Fruit fly (Drosophila melanogaster) whole organism, adult: ENCODE results near the gene Nct.
A peak's percentile ranks its signal among the peaks of the same experiment; 100 is the strongest.

Experiments used
- CG11617 ChIP-seq: fragments of 200-800 bp; sonication (Bioruptor generic); optimal IDR thresholded peaks from 2 replicates; lab custom pipeline; 2017; ENCODE audit warnings: mild to moderate bottlenecking, missing biosample characterization, missing genetic modification reagents, missing genetic modification characterization
- CG12768 ChIP-seq: fragments of 200-800 bp; sonication (Bioruptor generic); optimal IDR thresholded peaks from 2 replicates; lab custom pipeline; 2017; ENCODE audit warnings: missing biosample characterization, missing genetic modification characterization, mild to moderate bottlenecking, moderate library complexity, missing genetic modification reagents
- CG14711 ChIP-seq: fragments of 200-800 bp; sonication (Bioruptor generic); optimal IDR thresholded peaks from 2 replicates; lab custom pipeline; 2018; ENCODE audit warnings: missing biosample characterization, mild to moderate bottlenecking, missing genetic modification characterization, moderate library complexity
- CG1620 ChIP-seq: fragments of 200-800 bp; sonication (Bioruptor generic); optimal IDR thresholded peaks from 2 replicates; lab custom pipeline; 2016; ENCODE audit warnings: missing biosample characterization, missing genetic modification characterization
- CG33017 ChIP-seq: fragments of 200-800 bp; sonication (Bioruptor generic); optimal IDR thresholded peaks from 2 replicates; lab custom pipeline; 2018; ENCODE audit warnings: missing biosample characterization, mild to moderate bottlenecking, missing genetic modification characterization, moderate library complexity
- CG5204 ChIP-seq: fragments of 200-800 bp; sonication (Bioruptor generic); optimal IDR thresholded peaks from 2 replicates; lab custom pipeline; 2016; ENCODE audit warnings: missing biosample characterization, missing genetic modification characterization
- CG7045 ChIP-seq: fragments of 200-800 bp; sonication (Bioruptor generic); optimal IDR thresholded peaks from 2 replicates; lab custom pipeline; 2017; ENCODE audit warnings: missing biosample characterization, mild to moderate bottlenecking, missing genetic modification characterization
- CG7101 ChIP-seq: fragments of 200-800 bp; sonication (Bioruptor generic); optimal IDR thresholded peaks from 2 replicates; lab custom pipeline; 2018; ENCODE audit warnings: missing biosample characterization, mild to moderate bottlenecking, missing genetic modification characterization, moderate library complexity
- Clk ChIP-seq: fragments of 200-800 bp; sonication (Bioruptor generic); optimal IDR thresholded peaks from 2 replicates; lab custom pipeline; 2017; ENCODE audit warnings: missing biosample characterization, missing genetic modification characterization
- Crg-1 ChIP-seq: fragments of 200-800 bp; sonication (Bioruptor generic); optimal IDR thresholded peaks from 2 replicates; lab custom pipeline; 2016; ENCODE audit warnings: missing biosample characterization, missing genetic modification characterization
- Hr96 ChIP-seq: fragments of 200-800 bp; sonication (Bioruptor generic); optimal IDR thresholded peaks from 2 replicates; lab custom pipeline; 2016; ENCODE audit warnings: missing biosample characterization, missing genetic modification characterization
- Mnt ChIP-seq: fragments of 200-800 bp; sonication (Bioruptor generic); optimal IDR thresholded peaks from 2 replicates; lab custom pipeline; 2016; ENCODE audit warnings: missing biosample characterization, mild to moderate bottlenecking, missing genetic modification characterization
- bab1 ChIP-seq: fragments of 200-800 bp; sonication (Bioruptor generic); optimal IDR thresholded peaks from 3 replicates; lab custom pipeline; 2019; ENCODE audit warnings: missing biosample characterization, mild to moderate bottlenecking, missing genetic modification characterization, moderate library complexity
- cic ChIP-seq: fragments of 200-800 bp; sonication (Bioruptor generic); optimal IDR thresholded peaks from 2 replicates; lab custom pipeline; 2017; ENCODE audit warnings: missing biosample characterization, mild to moderate bottlenecking, missing genetic modification characterization, moderate library complexity
- cnc ChIP-seq, 2 experiments: fragments of >200 bp; optimal IDR thresholded peaks; 2 replicates each; lab custom pipeline; 2017
- kay ChIP-seq: fragments of 200-800 bp; sonication (Bioruptor generic); peaks from one replicate; lab custom pipeline; 2016; ENCODE audit warnings: missing biosample characterization, missing genetic modification characterization, borderline replicate concordance
- ovo ChIP-seq: fragments of 200-800 bp; sonication (Bioruptor generic); optimal IDR thresholded peaks from 2 replicates; lab custom pipeline; 2016; ENCODE audit warnings: missing biosample characterization, missing genetic modification characterization
- pad ChIP-seq: fragments of 200-800 bp; sonication (Bioruptor generic); optimal IDR thresholded peaks from 3 replicates; lab custom pipeline; 2017; ENCODE audit warnings: missing biosample characterization, missing genetic modification characterization, mild to moderate bottlenecking, moderate library complexity, missing genetic modification reagents
- tj ChIP-seq: fragments of 200-800 bp; sonication (Bioruptor generic); optimal IDR thresholded peaks from 3 replicates; lab custom pipeline; 2017; ENCODE audit warnings: missing biosample characterization, mild to moderate bottlenecking, missing genetic modification characterization, moderate library complexity
- toe ChIP-seq: fragments of 200-800 bp; sonication (Bioruptor generic); optimal IDR thresholded peaks from 2 replicates; lab custom pipeline; 2016; ENCODE audit warnings: missing biosample characterization, missing genetic modification characterization

The Nct gene

DNA sequence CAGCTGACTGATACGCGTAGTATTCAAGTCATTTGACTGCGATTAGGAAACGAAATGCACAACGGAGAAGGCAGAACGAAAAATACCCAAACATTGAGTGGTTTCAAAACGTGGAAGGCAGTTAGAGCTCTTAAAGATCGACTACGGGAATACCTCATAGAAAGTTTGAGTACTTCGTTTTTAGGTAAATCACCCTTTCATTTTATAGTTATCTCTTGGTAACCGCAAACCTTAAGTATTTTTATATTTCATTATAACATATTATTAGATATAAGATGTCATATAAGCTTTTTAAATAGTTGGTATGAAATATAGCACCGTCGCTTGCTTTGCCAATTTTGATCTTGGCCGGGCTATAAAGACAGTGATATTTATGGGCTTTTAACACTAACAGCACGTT is 6.3 kb upstream of the Nct start:
- no peak for TF ChIP-seq CG1620 (GFP tag; lab: Kevin White, UChicago)
- no peak for TF ChIP-seq Crg-1 (GFP tag; lab: Kevin White, UChicago)
- no peak for TF ChIP-seq Mnt (GFP tag; lab: Kevin White, UChicago)
- TF ChIP-seq CG7045 (GFP tag; lab: Kevin White, UChicago), result no peak
- TF ChIP-seq ovo, result no peak
- TF ChIP-seq Hr96, result no peak
- TF ChIP-seq pad (GFP tag; lab: Kevin White, UChicago), result no peak
- no peak for TF ChIP-seq cic (GFP tag; lab: Kevin White, UChicago)
- no peak for TF ChIP-seq cnc (optimal IDR thresholded peaks at IDR 0.05; lab: Kevin White, UChicago)
- no peak for TF ChIP-seq CG33017 (tag; lab: Kevin White, UChicago)
- TF ChIP-seq bab1 (GFP tag; lab: Kevin White, UChicago), result no peak
- no peak for TF ChIP-seq CG12768
- TF ChIP-seq tj (GFP tag; lab: Kevin White, UChicago), result no peak
- no peak for TF ChIP-seq kay (GFP tag; lab: Kevin White, UChicago)
- TF ChIP-seq Clk (GFP tag; lab: Kevin White, UChicago), result no peak
- no peak for TF ChIP-seq CG5204 (GFP tag; lab: Kevin White, UChicago)
- TF ChIP-seq toe, result no peak
- TF ChIP-seq CG11617 (GFP tag; lab: Kevin White, UChicago), result no peak

DNA sequence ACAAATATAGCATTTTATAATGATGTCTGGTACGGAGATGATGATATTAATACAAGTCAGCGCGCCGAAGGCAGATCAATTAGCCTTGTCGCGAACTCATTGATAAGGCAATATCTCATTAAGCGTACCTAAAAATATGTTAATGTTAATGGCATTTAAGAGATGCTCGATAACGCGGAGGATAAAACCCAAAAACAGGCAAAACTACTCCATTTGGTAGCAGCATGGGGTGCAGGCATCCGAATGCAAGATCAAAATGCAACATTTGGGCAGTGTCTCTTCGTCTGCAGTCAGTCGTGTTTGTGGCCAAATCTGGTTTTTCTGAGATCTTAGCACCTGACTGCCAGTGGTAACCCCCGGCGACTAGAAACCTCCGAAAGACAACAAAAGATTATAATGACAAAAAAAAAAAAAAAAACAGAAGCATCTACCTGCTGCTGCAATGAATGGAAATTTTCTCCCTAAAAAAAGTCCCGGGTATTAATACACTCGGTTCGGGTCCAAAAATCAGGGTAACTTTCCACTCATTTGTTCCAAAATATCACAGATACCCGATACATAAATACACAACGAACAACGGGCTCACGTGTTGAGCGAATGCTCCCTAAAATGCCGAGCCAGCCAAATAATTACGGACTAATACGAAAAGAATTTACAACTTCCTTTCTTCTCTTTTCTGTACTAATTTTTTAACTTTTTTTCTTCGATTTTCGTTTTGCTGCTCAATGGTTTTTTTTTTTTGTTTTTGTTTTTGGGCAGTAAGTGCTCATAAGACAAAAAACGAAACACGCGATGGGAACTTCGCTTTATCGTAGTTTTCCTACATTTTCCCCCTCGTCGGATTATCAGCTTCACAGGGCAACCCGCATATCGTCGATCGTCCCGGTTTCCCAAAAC is 5.2 kb upstream of the Nct start:
- peak; percentile 84 for TF ChIP-seq tj (GFP tag; lab: Kevin White, UChicago)
- TF ChIP-seq Hr96, result no peak

DNA sequence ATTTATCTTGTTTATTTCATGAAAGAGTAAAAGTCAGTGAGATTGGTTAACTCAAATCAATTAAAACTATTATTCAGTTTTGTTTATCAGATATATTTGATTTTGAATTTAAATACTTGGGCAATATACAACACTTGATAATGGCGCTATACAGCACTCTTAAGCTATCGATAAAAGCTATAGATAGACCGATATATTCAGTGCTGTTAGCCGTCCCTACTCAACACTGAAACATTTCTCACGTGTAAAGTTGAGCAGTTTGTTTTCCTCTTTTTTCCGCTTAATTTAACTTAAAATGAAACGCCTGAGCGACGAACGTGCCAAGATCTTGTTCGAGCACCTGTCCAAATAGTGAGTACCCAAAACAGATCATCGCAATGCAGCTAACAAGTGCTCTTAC is 981 bp upstream of the Nct start, which contains the start of gene CG7006:
CG7006 (plus strand) TSS at position 208 of the 400 bp plus-strand sequence.
- TF ChIP-seq CG11617 (GFP tag; lab: Kevin White, UChicago) (peak; percentile 41), CG12768 (peak; percentile 79), bab1 (GFP tag; lab: Kevin White, UChicago) (peak; percentile 75), Clk (GFP tag; lab: Kevin White, UChicago) (peak; percentile 67), CG5204 (GFP tag; lab: Kevin White, UChicago) (peak; percentile 77), kay (GFP tag; lab: Kevin White, UChicago) (no peak), CG33017 (tag; lab: Kevin White, UChicago) (peak; percentile 60), Hr96 (peak; percentile 76), ovo (peak; percentile 72), toe (peak; percentile 80), cic (GFP tag; lab: Kevin White, UChicago) (peak; percentile 43), pad (GFP tag; lab: Kevin White, UChicago) (peak; percentile 88), Crg-1 (GFP tag; lab: Kevin White, UChicago) (peak; percentile 98), cnc (optimal IDR thresholded peaks at IDR 0.05; lab: Kevin White, UChicago) (no peak), CG7101 (peak; percentile 91), Mnt (GFP tag; lab: Kevin White, UChicago) (peak; percentile 97), CG14711 (tag; lab: Kevin White, UChicago) (peak; percentile 77), CG1620 (GFP tag; lab: Kevin White, UChicago) (peak; percentile 97), CG7045 (GFP tag; lab: Kevin White, UChicago) (peak; percentile 71), tj (GFP tag; lab: Kevin White, UChicago) (no peak)

DNA sequence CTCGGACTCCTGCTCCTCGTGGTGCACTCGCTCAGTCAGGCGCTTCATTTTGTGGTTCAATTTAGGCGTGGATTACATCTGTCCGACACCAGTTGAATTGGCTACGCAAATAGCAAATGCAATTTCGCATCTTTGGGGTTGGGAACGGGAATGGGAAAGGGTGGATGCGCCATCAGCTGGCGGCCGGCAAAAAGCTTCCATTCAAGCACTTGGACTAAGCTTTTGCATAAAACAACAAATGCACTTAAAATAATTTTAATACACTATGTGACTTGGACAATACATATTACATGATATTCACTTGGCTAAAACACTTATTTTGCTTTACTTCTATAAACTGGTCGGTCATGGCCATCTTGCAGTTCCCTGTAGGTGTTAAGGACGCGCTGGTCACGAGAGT is 4.7 kb downstream of the Nct start, which contains the start of gene HDAC11:
HDAC11 (minus strand) TSS at position 101 of the 400 bp plus-strand sequence.
- TF ChIP-seq ovo, result no peak
- TF ChIP-seq Crg-1 (GFP tag; lab: Kevin White, UChicago), result no peak
- no peak for TF ChIP-seq kay (GFP tag; lab: Kevin White, UChicago)
- no peak for TF ChIP-seq Hr96
- TF ChIP-seq CG12768, result no peak
- no peak for TF ChIP-seq CG7045 (GFP tag; lab: Kevin White, UChicago)
- no peak for TF ChIP-seq CG11617 (GFP tag; lab: Kevin White, UChicago)
- TF ChIP-seq cic (GFP tag; lab: Kevin White, UChicago), result no peak
- no peak for TF ChIP-seq CG5204 (GFP tag; lab: Kevin White, UChicago)
- TF ChIP-seq CG33017 (tag; lab: Kevin White, UChicago), result no peak
- no peak for TF ChIP-seq tj (GFP tag; lab: Kevin White, UChicago)
- TF ChIP-seq bab1 (GFP tag; lab: Kevin White, UChicago), result no peak
- no peak for TF ChIP-seq Clk (GFP tag; lab: Kevin White, UChicago)

DNA sequence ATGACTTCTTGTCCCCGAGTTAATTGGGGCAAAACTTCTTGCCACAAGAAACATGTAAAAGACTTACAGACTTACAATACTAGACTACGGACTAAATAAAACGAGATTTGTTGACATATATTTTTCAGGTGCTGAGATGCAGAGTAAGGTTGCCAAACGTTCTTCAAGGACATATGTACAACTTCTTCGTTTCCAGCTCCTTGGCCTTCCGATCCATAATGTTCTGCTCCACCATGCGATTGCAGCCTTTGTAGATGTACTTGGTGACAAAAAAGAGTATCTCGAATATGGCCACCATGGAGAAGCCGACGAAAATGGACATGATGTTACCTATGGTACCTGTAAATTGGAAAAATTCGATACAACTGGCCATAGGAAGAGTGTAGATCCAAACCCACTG is 6.1 kb downstream of the Nct start, which contains the start of gene CAH4:
CAH4 (minus strand) TSS at position 101 of the 400 bp plus-strand sequence.
- TF ChIP-seq CG7101, result no peak
- no peak for TF ChIP-seq pad (GFP tag; lab: Kevin White, UChicago)
- TF ChIP-seq Crg-1 (GFP tag; lab: Kevin White, UChicago), result no peak
- TF ChIP-seq CG1620 (GFP tag; lab: Kevin White, UChicago), result no peak
- TF ChIP-seq bab1 (GFP tag; lab: Kevin White, UChicago), result no peak
- TF ChIP-seq CG14711 (tag; lab: Kevin White, UChicago), result no peak
- no peak for TF ChIP-seq CG33017 (tag; lab: Kevin White, UChicago)
- TF ChIP-seq Mnt (GFP tag; lab: Kevin White, UChicago), result no peak
- no peak for TF ChIP-seq CG12768
- no peak for TF ChIP-seq CG7045 (GFP tag; lab: Kevin White, UChicago)
- no peak for TF ChIP-seq cic (GFP tag; lab: Kevin White, UChicago)
- no peak for TF ChIP-seq Hr96
